Worm (Caenorhabditis elegans): ENCODE measurements around the gene ttr-49.
"Not testable (repeated sequence)": the region's sequence is repeated elsewhere in the genome, so short reads cannot be mapped to it uniquely, and the experiment has no call there.

Gene ttr-49

DNA sequence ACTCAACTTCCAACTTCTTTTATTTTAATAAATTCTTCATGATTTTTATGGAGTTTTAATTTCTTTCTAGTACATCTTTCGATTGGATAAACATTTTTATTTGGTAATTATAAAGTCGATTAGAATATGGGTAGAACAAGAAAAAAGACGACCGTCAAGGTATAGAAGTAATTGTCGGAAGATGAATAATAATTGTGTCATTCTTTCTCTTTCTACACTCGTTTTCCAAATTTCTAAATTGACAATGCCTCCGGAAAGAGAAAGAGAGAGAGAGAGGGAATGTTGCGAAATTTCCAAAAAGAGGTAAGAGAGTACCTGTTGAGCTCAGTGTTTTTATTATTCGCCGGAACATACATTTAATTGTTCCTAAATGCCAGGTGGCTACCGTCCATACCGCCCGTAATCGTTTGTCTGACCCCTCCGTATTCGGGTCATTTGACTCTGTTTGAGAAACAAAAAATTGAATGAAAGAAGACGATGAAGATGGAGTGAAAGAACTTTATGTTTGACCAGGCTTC is 25.6 kb upstream of the ttr-49 start, which contains the start of gene E02C12.12:
E02C12.12 (minus strand) TSS at position 468 of the 518 bp plus-strand sequence.
- no peak for TF ChIP-seq zag-1 (tag; optimal IDR thresholded peaks at IDR 0.05)
- TF ChIP-seq nhr-85 (tag) = peak; percentile 51
- TF ChIP-seq C16A3.4 (tag; optimal IDR thresholded peaks at IDR 0.05) = no peak
- TF ChIP-seq nhr-77 (tag; optimal IDR thresholded peaks at IDR 0.05) = no peak
- TF ChIP-seq blmp-1 (tag; optimal IDR thresholded peaks at IDR 0.05) = peak; percentile 20
- TF ChIP-seq alr-1 (tag; optimal IDR thresholded peaks at IDR 0.05; ENCODE audit: borderline replicate concordance) = no peak

DNA sequence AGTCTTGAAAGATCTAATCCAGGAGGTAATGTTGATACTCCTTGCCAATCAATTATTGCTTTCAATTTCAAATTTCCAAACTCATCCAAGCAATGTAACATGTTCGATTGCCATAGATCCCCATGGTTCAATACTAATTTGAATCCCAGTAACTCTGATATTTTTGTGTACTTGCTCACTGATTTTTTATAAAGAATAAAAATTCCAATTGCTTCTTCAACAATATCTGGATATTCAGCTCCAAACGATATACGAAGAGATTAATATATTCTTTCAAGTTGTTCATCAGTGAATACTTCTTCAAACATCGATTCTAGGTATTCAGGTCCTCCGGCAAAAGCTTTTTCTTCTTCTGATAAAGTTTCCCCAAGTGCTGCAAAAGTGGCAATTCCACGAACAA is 23.5 kb upstream of the ttr-49 start, which contains the start of gene E02C12.11:
E02C12.11 (minus strand) TSS at position 101 of the 400 bp plus-strand sequence.
- TF ChIP-seq tlp-1, C34B4.2, fos-1 (tag; optimal IDR thresholded peaks at IDR 0.05): not testable (repeated sequence)

DNA sequence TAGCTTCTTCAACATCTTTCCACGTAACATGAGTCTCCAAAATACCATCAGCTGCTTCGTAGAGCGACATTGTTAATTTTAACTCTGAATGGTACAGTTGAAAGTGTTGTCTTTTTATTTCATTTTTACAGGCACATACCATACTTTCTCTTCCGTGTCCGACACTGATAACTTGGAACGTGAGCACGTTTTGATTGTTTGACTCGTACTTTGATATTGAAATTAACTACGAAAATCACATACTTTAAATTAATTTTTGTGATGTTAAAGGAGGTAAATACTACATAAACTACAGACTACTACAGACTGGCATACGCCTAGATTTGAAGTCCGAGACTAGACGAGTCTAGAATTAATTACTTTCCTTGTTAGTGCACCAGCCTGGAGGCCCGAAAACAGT is 22.0 kb upstream of the ttr-49 start, which contains the start of gene E02C12.10:
E02C12.10 (minus strand) TSS at position 75 of the 400 bp plus-strand sequence.
- TF ChIP-seq efl-1 (optimal IDR thresholded peaks at IDR 0.05) = no peak
- TF ChIP-seq efl-1 (GFP tag; optimal IDR thresholded peaks at IDR 0.05 in 1 of 2) = peak in 1 of 2 experiments; percentile 89
- no peak for TF ChIP-seq elt-3 (tag; optimal IDR thresholded peaks at IDR 0.05)
- TF ChIP-seq aha-1 (tag; optimal IDR thresholded peaks at IDR 0.05) = no peak
- no peak for TF ChIP-seq pax-3 (tag; optimal IDR thresholded peaks at IDR 0.05)

DNA sequence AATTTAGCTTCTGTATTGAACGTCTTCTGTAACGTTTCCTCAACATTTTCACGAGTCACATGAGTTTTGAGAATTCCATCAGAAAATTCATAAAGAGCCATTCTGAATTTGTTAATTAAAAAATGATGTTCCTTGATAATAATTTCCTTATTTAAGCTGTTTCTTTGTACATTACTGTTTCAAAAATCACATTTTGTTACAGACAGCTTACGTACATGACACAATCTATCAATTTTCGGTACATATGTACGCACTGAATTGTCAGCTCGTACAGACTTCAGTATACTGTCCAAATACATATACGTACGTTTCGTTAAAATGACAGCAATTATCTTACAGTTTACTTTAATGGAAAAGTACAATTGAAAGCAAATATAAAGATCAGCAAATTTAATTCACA is 20.1 kb upstream of the ttr-49 start, which contains the start of gene E02C12.19:
E02C12.19 (minus strand) TSS at position 101 of the 400 bp plus-strand sequence.
- no peak for TF ChIP-seq mef-2 (tag; optimal IDR thresholded peaks at IDR 0.05)
- TF ChIP-seq snpc-4 (tag; optimal IDR thresholded peaks at IDR 0.05) = no peak
- no peak for TF ChIP-seq alr-1 (tag; optimal IDR thresholded peaks at IDR 0.05; ENCODE audit: borderline replicate concordance)
- TF ChIP-seq nhr-47 (tag; optimal IDR thresholded peaks at IDR 0.05) = no peak
- TF ChIP-seq lin-39 (tag; optimal IDR thresholded peaks at IDR 0.05) = no peak
- no peak for TF ChIP-seq fkh-10 (GFP tag; optimal IDR thresholded peaks at IDR 0.05)
- TF ChIP-seq snu-23 (GFP tag; optimal IDR thresholded peaks at IDR 0.05) = no peak
- no peak for TF ChIP-seq egl-27 (tag; optimal IDR thresholded peaks at IDR 0.05)
- no peak for TF ChIP-seq dpl-1 (GFP tag; optimal IDR thresholded peaks at IDR 0.05)
- no peak for TF ChIP-seq zag-1 (tag; optimal IDR thresholded peaks at IDR 0.05)
- no peak for TF ChIP-seq efl-1 (optimal IDR thresholded peaks at IDR 0.05)
- peak in 1 of 2 experiments; percentile 2 for TF ChIP-seq efl-1 (GFP tag; optimal IDR thresholded peaks at IDR 0.05 in 1 of 2)
- TF ChIP-seq nhr-20 (tag; optimal IDR thresholded peaks at IDR 0.05) = no peak
- TF ChIP-seq nhr-85 (tag) = peak; percentile 41
- no peak for TF ChIP-seq ceh-8 (GFP tag; optimal IDR thresholded peaks at IDR 0.05)
- no peak for TF ChIP-seq C16A3.4 (tag; optimal IDR thresholded peaks at IDR 0.05)
- TF ChIP-seq nhr-11 (tag; optimal IDR thresholded peaks at IDR 0.05) = no peak
- no peak for TF ChIP-seq C04F5.9 (tag; optimal IDR thresholded peaks at IDR 0.05)

DNA sequence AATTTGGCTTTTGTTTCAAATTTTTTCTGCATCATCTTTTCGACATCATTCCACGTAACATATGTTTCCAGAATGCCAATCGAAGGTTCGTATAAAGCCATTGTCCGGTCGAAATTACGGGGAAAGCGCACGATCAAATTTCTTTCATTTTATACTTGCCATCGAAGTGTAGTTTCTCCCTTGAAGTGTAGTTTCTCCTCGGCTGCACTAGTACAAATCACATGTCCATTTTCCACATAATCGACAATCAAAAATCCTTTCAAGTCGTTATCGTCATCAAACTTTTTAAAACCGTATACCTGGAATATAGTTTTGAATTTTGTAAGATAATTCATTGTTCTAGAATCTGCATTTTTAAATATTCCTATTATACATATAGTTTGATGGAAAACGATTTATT is 19.1 kb upstream of the ttr-49 start, which contains the start of gene E02C12.9:
E02C12.9 (minus strand) TSS at position 101 of the 400 bp plus-strand sequence.
- TF ChIP-seq ceh-8 (GFP tag; optimal IDR thresholded peaks at IDR 0.05) (no peak), dsc-1 (tag; optimal IDR thresholded peaks at IDR 0.05) (no peak), nhr-20 (tag; optimal IDR thresholded peaks at IDR 0.05) (no peak), aha-1 (tag; optimal IDR thresholded peaks at IDR 0.05) (no peak), ceh-82 (tag; optimal IDR thresholded peaks at IDR 0.05) (no peak), lin-15B (tag; optimal IDR thresholded peaks at IDR 0.05) (no peak), grh-1 (GFP tag; IDR thresholded peaks at IDR 0.05) (no peak)

DNA sequence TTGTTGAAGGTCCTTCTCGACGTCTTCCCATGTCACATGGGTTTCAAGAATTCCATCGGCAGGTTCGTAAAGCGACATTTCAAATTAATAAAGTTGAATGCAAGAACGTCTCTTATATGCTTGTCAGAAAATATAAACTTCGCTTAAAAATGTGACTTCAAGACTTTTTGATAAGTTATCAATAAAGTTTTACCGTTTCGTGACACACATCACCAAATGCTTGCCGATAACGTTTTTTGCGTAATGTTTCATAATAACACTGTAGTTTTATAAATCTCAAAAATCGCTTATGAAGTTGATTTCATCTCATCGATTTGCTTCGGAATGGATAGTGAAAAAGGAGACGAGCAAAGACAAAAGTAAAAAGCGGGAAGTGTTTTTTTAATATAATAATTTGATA is 17.2 kb upstream of the ttr-49 start, which contains the start of gene E02C12.8:
E02C12.8 (minus strand) TSS at position 141 of the 400 bp plus-strand sequence.
- TF ChIP-seq elt-2 (tag; optimal IDR thresholded peaks at IDR 0.05) (peak; percentile 71), lir-3 (tag; optimal IDR thresholded peaks at IDR 0.05; ENCODE audit: poor library complexity) (no peak), pqm-1 (tag; optimal IDR thresholded peaks at IDR 0.05) (peak; percentile 24), nhr-20 (tag; optimal IDR thresholded peaks at IDR 0.05) (peak; percentile 32), lin-13 (GFP tag; optimal IDR thresholded peaks at IDR 0.05) (no peak)

Data from whole organism, L1 larva.